Worm (Caenorhabditis elegans) whole organism, early embryonic: ENCODE data around the gene Y82E9BR.8.

Source experiments
- B0310.2 ChIP-seq: sonication (generic microtip); optimal IDR thresholded peaks from 2 replicates; lab custom pipeline; 2016; ENCODE audit warnings: mild to moderate bottlenecking, missing genetic modification characterization, missing compliant biosample characterization
- aly-1 ChIP-seq: sonication (generic microtip); optimal IDR thresholded peaks from 2 replicates; lab custom pipeline; 2016; ENCODE audit warnings: missing genetic modification characterization, missing compliant biosample characterization
- ama-1 ChIP-seq: fragments of 150-350 bp; optimal IDR thresholded peaks from 2 replicates; lab custom pipeline; 2014
- ceh-13 ChIP-seq: fragments of 200-800 bp; sonication (Bioruptor generic); optimal IDR thresholded peaks from 2 replicates; lab custom pipeline; 2018; ENCODE audit warnings: mild to moderate bottlenecking, missing genetic modification characterization, missing compliant biosample characterization
- ets-7 ChIP-seq: sonication (generic microtip); optimal IDR thresholded peaks from 2 replicates; lab custom pipeline; 2016; ENCODE audit warnings: missing genotype, missing genetic modification characterization, missing compliant biosample characterization
- flt-1 ChIP-seq: fragments of 200-800 bp; sonication (Bioruptor generic); IDR thresholded peaks from 2 replicates; pipeline ENCODE4 v1.3.6; 2022; ENCODE audit warnings: missing genetic modification characterization, missing compliant biosample characterization
- pes-1 ChIP-seq: fragments of 200-800 bp; sonication (Bioruptor generic); IDR thresholded peaks from 2 replicates; pipeline ENCODE4 v1.3.6; 2022; ENCODE audit warnings: missing genetic modification reagents, missing genetic modification characterization, missing compliant biosample characterization
- tbx-37 ChIP-seq: fragments of 200-800 bp; sonication (Bioruptor generic); conservative IDR thresholded peaks from 2 replicates; pipeline ENCODE4 v1.3.6; 2022; ENCODE audit warnings: missing genetic modification reagents, missing genetic modification characterization, missing compliant biosample characterization
- tra-4 ChIP-seq: sonication (generic microtip); optimal IDR thresholded peaks from 2 replicates; lab custom pipeline; 2017; ENCODE audit warnings: missing genetic modification characterization, missing compliant biosample characterization

- no peak for TF ChIP-seq aly-1 (tag; lab: Kevin White, UChicago)
- no peak for TF ChIP-seq tra-4
- no peak for TF ChIP-seq ama-1 (lab: Kevin White, UChicago)
- TF ChIP-seq flt-1 (GFP tag; lab: Robert Waterston, UW): no peak
- no peak for TF ChIP-seq pes-1 (GFP tag; lab: Robert Waterston, UW)
- TF ChIP-seq ets-7 (tag; lab: Kevin White, UChicago): no peak
- no peak for TF ChIP-seq B0310.2 (tag; lab: Kevin White, UChicago)
- TF ChIP-seq ceh-13 (GFP tag; lab: Kevin White, UChicago): no peak
- TF ChIP-seq tbx-37 (GFP tag; lab: Robert Waterston, UW): no peak
Measured at ce11 chrIII:1311367-1311766, 46.5 kb downstream of the Y82E9BR.8 start.
